Fruit fly (Drosophila melanogaster): ENCODE measurements around the gene RYa-R.

dm6 chr3R:26958314-26958979 lies 38.3 kb upstream of the RYa-R start, which contains the start of gene CG6330:
- TF ChIP-seq CG8478 (optimal IDR thresholded peaks at IDR 0.05) (no peak), CTCF (optimal IDR thresholded peaks at IDR 0.05) (no peak)
